Worm (Caenorhabditis elegans) whole organism, L4 larva: ENCODE measurements around the gene aagr-2.

ENCODE experiments used
- F37D6.2 ChIP-seq: sonication (generic microtip); optimal IDR thresholded peaks from 2 replicates; lab custom pipeline; 2016; ENCODE audit warnings: mild to moderate bottlenecking, missing genetic modification characterization, missing compliant biosample characterization
- R02D3.7 ChIP-seq: fragments of 150-350 bp; sonication (generic microtip); optimal IDR thresholded peaks from 3 replicates; lab custom pipeline; 2014; ENCODE audit warnings: missing biosample characterization, missing genetic modification characterization
- T20F7.1 ChIP-seq: fragments of 200-800 bp; sonication (Bioruptor generic); optimal IDR thresholded peaks from 2 replicates; lab custom pipeline; 2018; ENCODE audit warnings: mild to moderate bottlenecking, missing genetic modification characterization, missing compliant biosample characterization
- T26A8.4 ChIP-seq: fragments of 200-800 bp; sonication (Bioruptor generic); IDR thresholded peaks from 2 replicates; pipeline ENCODE4 v1.3.6; 2022; ENCODE audit warnings: missing genetic modification characterization, missing compliant biosample characterization
- Y105C5A.15 ChIP-seq: fragments of 200-800 bp; sonication (Bioruptor generic); IDR thresholded peaks from 2 replicates; pipeline ENCODE4 v1.3.6; 2022; ENCODE audit warnings: missing genetic modification characterization, missing compliant biosample characterization
- ZK337.2 ChIP-seq: fragments of 200-800 bp; sonication (Bioruptor generic); IDR thresholded peaks from 2 replicates; pipeline ENCODE4 v1.3.6; 2022; ENCODE audit warnings: missing genetic modification reagents, missing genetic modification characterization, missing compliant biosample characterization
- aly-2 ChIP-seq: sonication (generic microtip); optimal IDR thresholded peaks from 2 replicates; lab custom pipeline; 2018; ENCODE audit warnings: missing biosample characterization, missing genetic modification characterization
- attf-4 ChIP-seq: sonication (generic microtip); optimal IDR thresholded peaks from 3 replicates; lab custom pipeline; 2017; ENCODE audit warnings: missing biosample characterization, missing genetic modification characterization
- ceh-20 ChIP-seq: fragments of 200-800 bp; sonication (Bioruptor generic); IDR thresholded peaks from 2 replicates; pipeline ENCODE4 v1.3.6; 2022; ENCODE audit warnings: missing genetic modification reagents, missing genetic modification characterization, missing compliant biosample characterization
- ceh-28 ChIP-seq: fragments of 150-350 bp; optimal IDR thresholded peaks from 2 replicates; lab custom pipeline; 2014; ENCODE audit warnings: missing biosample characterization, missing genetic modification reagents, missing genetic modification characterization
- ceh-44 ChIP-seq: fragments of 200-800 bp; sonication (Bioruptor generic); IDR thresholded peaks from 2 replicates; pipeline ENCODE4 v1.3.6; 2022; ENCODE audit warnings: missing genetic modification reagents, missing genetic modification characterization, missing compliant biosample characterization
- cey-2 ChIP-seq: sonication (generic microtip); optimal IDR thresholded peaks from 3 replicates; lab custom pipeline; 2017; ENCODE audit warnings: missing genetic modification characterization, mild to moderate bottlenecking, missing compliant biosample characterization, antibody characterized with exemption, borderline replicate concordance; ENCODE audit not compliant: insufficient read depth
- daf-12 ChIP-seq: fragments of 150-350 bp; optimal IDR thresholded peaks from 2 replicates; lab custom pipeline; 2014; ENCODE audit warnings: missing biosample characterization, missing genetic modification reagents, missing genetic modification characterization
- daf-19 ChIP-seq: fragments of 200-800 bp; sonication (Bioruptor generic); conservative IDR thresholded peaks from 2 replicates; pipeline ENCODE4 v1.3.6; 2022; ENCODE audit warnings: missing genetic modification characterization, missing compliant biosample characterization
- dmd-9 ChIP-seq: fragments of 200-800 bp; sonication (Bioruptor generic); IDR thresholded peaks from 2 replicates; pipeline ENCODE4 v1.3.6; 2022; ENCODE audit warnings: missing genetic modification reagents, missing genetic modification characterization, missing compliant biosample characterization
- dpl-1 ChIP-seq: fragments of 150-350 bp; optimal IDR thresholded peaks from 2 replicates; lab custom pipeline; 2014; ENCODE audit warnings: missing biosample characterization, missing genetic modification reagents, missing genetic modification characterization
- dve-1 ChIP-seq: sonication (generic microtip); optimal IDR thresholded peaks from 2 replicates; lab custom pipeline; 2017; ENCODE audit warnings: antibody characterized with exemption, mild to moderate bottlenecking, missing genetic modification characterization, missing compliant biosample characterization; ENCODE audit not compliant: insufficient read depth
- egl-43 ChIP-seq: fragments of 200-800 bp; sonication (Bioruptor generic); IDR thresholded peaks from 2 replicates; pipeline ENCODE4 v1.3.6; 2022; ENCODE audit warnings: missing genetic modification reagents, missing genetic modification characterization, missing compliant biosample characterization
- fkh-10 ChIP-seq: fragments of 150-350 bp; optimal IDR thresholded peaks from 2 replicates; lab custom pipeline; 2014; ENCODE audit warnings: missing biosample characterization, missing genetic modification reagents, missing genetic modification characterization
- hlh-11 ChIP-seq: fragments of 200-800 bp; sonication (Bioruptor generic); optimal IDR thresholded peaks from 2 replicates; lab custom pipeline; 2018; ENCODE audit warnings: mild to moderate bottlenecking, missing genetic modification characterization, missing compliant biosample characterization
- hmg-1.1 ChIP-seq: fragments of 200-800 bp; sonication (Bioruptor generic); IDR thresholded peaks from 2 replicates; pipeline ENCODE4 v1.3.6; 2022; ENCODE audit warnings: missing genetic modification reagents, missing genetic modification characterization, missing compliant biosample characterization
- jun-1 ChIP-seq: fragments of 150-350 bp; optimal IDR thresholded peaks from 2 replicates; lab custom pipeline; 2014; ENCODE audit warnings: missing biosample characterization, missing genetic modification reagents, missing genetic modification characterization
- lin-38 ChIP-seq: fragments of 200-800 bp; sonication (Bioruptor generic); IDR thresholded peaks from 2 replicates; pipeline ENCODE4 v1.3.6; 2022; ENCODE audit warnings: missing genetic modification reagents, missing genetic modification characterization, missing compliant biosample characterization
- lin-39 ChIP-seq: fragments of 150-350 bp; optimal IDR thresholded peaks from 2 replicates; lab custom pipeline; 2014; ENCODE audit warnings: missing biosample characterization, missing genetic modification reagents, missing genetic modification characterization
- lir-3 ChIP-seq: sonication (generic microtip); optimal IDR thresholded peaks from 2 replicates; lab custom pipeline; 2016; ENCODE audit warnings: mild to moderate bottlenecking, missing genetic modification characterization, missing compliant biosample characterization
- madf-5 ChIP-seq, 2 experiments: fragments of 200-800 bp; sonication (Bioruptor generic); IDR thresholded peaks; 2 replicates each; pipeline ENCODE4 v1.3.6; 2022; ENCODE audit warnings: missing compliant biosample characterization in 2 of 2, missing genetic modification characterization in 2 of 2
- mep-1 ChIP-seq: fragments of 150-350 bp; sonication (generic microtip); optimal IDR thresholded peaks from 3 replicates; lab custom pipeline; 2014; ENCODE audit warnings: missing biosample characterization, missing genetic modification characterization
- nhr-111 ChIP-seq: fragments of 200-800 bp; sonication (Bioruptor generic); optimal IDR thresholded peaks from 2 replicates; lab custom pipeline; 2018; ENCODE audit warnings: mild to moderate bottlenecking, missing genetic modification characterization, missing compliant biosample characterization
- nhr-41 ChIP-seq: fragments of 200-800 bp; sonication (Bioruptor generic); IDR thresholded peaks from 2 replicates; pipeline ENCODE4 v1.3.6; 2022; ENCODE audit warnings: missing genetic modification reagents, missing genetic modification characterization, missing compliant biosample characterization
- nhr-42 ChIP-seq: fragments of 200-800 bp; sonication (Bioruptor generic); IDR thresholded peaks from 2 replicates; pipeline ENCODE4 v1.3.6; 2022; ENCODE audit warnings: missing genetic modification characterization, missing compliant biosample characterization
- nhr-48 ChIP-seq: sonication (generic microtip); optimal IDR thresholded peaks from 2 replicates; lab custom pipeline; 2016; ENCODE audit warnings: mild to moderate bottlenecking, missing genetic modification characterization, missing compliant biosample characterization
- nhr-6 ChIP-seq: fragments of 150-350 bp; optimal IDR thresholded peaks from 2 replicates; lab custom pipeline; 2014; ENCODE audit warnings: missing biosample characterization, missing genetic modification characterization
- php-3 ChIP-seq: fragments of 200-800 bp; sonication (Bioruptor generic); IDR thresholded peaks from 2 replicates; pipeline ENCODE4 v1.3.6; 2022; ENCODE audit warnings: missing genetic modification reagents, missing genetic modification characterization, missing compliant biosample characterization
- pqm-1 ChIP-seq: sonication (generic microtip); optimal IDR thresholded peaks from 2 replicates; lab custom pipeline; 2017; ENCODE audit warnings: missing biosample characterization, missing genetic modification characterization
- sdz-12 ChIP-seq: fragments of 200-800 bp; sonication (Bioruptor generic); optimal IDR thresholded peaks from 2 replicates; lab custom pipeline; 2018; ENCODE audit warnings: mild to moderate bottlenecking, missing genetic modification characterization, missing compliant biosample characterization
- spr-3 ChIP-seq: fragments of 200-800 bp; sonication (Bioruptor generic); optimal IDR thresholded peaks from 2 replicates; lab custom pipeline; 2018; ENCODE audit warnings: mild to moderate bottlenecking, missing genetic modification characterization, missing compliant biosample characterization
- unc-39 ChIP-seq: sonication (generic microtip); optimal IDR thresholded peaks from 2 replicates; lab custom pipeline; 2017; ENCODE audit warnings: missing biosample characterization, missing genetic modification characterization
- vab-7 ChIP-seq: fragments of 200-800 bp; sonication (Bioruptor generic); IDR thresholded peaks from 2 replicates; pipeline ENCODE4 v1.3.6; 2022; ENCODE audit warnings: missing genetic modification reagents, missing genetic modification characterization, missing compliant biosample characterization
- zag-1 ChIP-seq: fragments of 150-350 bp; optimal IDR thresholded peaks from 2 replicates; lab custom pipeline; 2014; ENCODE audit warnings: missing biosample characterization, missing genetic modification characterization
- zfp-2 ChIP-seq: sonication (generic microtip); optimal IDR thresholded peaks from 2 replicates; lab custom pipeline; 2016; ENCODE audit warnings: mild to moderate bottlenecking, missing genetic modification characterization, missing compliant biosample characterization
- ztf-11 ChIP-seq: fragments of 150-350 bp; optimal IDR thresholded peaks from 2 replicates; lab custom pipeline; 2014; ENCODE audit warnings: missing biosample characterization, missing genetic modification characterization

Gene aagr-2

DNA sequence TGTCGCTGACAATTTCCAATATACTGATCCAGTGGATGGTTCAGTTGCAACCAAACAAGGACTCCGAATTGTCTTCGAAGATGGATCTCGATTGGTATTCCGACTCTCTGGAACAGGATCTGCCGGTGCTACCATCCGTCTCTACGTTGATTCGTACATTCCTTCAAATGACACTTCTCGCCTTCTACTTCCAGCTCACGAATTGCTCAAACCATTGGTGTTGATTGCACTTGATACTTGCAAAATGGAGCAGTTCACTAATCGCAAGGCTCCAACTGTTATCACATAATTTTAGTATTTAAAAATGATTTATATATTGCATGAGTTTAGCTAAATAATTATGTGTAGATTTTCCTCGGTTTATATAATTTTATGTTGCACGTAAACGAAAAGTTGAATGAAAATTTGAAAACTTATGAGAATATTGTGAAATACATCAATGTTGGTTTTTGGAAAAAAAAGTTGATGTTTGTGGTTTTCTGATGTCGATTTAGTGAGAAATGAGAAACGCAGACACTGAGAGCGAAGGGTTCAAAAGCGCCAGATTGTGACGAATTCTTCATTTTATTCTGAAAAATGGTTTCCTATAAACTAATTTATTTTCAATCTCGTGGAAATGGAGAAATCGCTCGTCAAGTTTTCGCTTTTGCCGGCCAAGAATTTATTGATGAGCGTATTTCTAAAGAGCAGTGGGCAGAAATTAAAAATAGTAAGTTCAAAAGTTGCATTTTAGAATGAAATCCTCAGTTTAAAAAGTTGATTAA, 33.9 kb downstream of the aagr-2 start, which contains the start of gene gst-9 (continued):
- TF ChIP-seq F37D6.2 (tag; lab: Kevin White, UChicago) (no peak), nhr-41 (no peak), jun-1 (tag; lab: Kevin White, UChicago) (no peak), zfp-2 (no peak), ZK337.2 (no peak), lin-38 (GFP tag; lab: Robert Waterston, UW) (peak; percentile 48), unc-39 (tag; lab: Kevin White, UChicago) (no peak), dmd-9 (no peak), fkh-10 (no peak), madf-5 (GFP tag; IDR thresholded peaks at IDR 0.05; lab: Robert Waterston, UW) (no peak), ztf-11 (tag; lab: Kevin White, UChicago) (no peak), spr-3 (GFP tag; lab: Kevin White, UChicago) (peak; percentile 25), dpl-1 (no peak), pqm-1 (tag; lab: Kevin White, UChicago) (no peak), daf-12 (tag; lab: Kevin White, UChicago) (no peak), egl-43 (0 out of 2 replicates have a peak, but pooled peaks have one; percentile 59), T26A8.4 (GFP tag; lab: Robert Waterston, UW) (peak; percentile 48; the same call in 1 of the 2 replicates), ceh-44 (GFP tag; lab: Robert Waterston, UW) (no peak), nhr-42 (GFP tag; lab: Robert Waterston, UW) (0 out of 2 replicates have a peak, but pooled peaks have one; percentile 64), Y105C5A.15 (GFP tag; lab: Robert Waterston, UW) (no peak), php-3 (GFP tag; lab: Robert Waterston, UW) (0 out of 2 replicates have a peak, but pooled peaks have one; percentile 45), T20F7.1 (GFP tag; lab: Kevin White, UChicago) (peak; percentile 13), daf-19 (GFP tag; lab: Robert Waterston, UW) (no peak), vab-7 (no peak), ceh-20 (GFP tag; lab: Robert Waterston, UW) (no peak), nhr-6 (tag; lab: Kevin White, UChicago) (no peak), cey-2 (no peak), nhr-48 (tag; lab: Kevin White, UChicago) (no peak), aly-2 (tag; lab: Kevin White, UChicago) (no peak), hlh-11 (tag; lab: Kevin White, UChicago) (peak; percentile 42), R02D3.7 (tag; lab: Kevin White, UChicago) (no peak), ceh-28 (tag; lab: Kevin White, UChicago) (no peak), lir-3 (no peak), mep-1 (tag; lab: Kevin White, UChicago) (peak; percentile 56), attf-4 (tag; lab: Kevin White, UChicago) (no peak), dve-1 (peak; percentile 86), hmg-1.1 (GFP tag; lab: Robert Waterston, UW) (no peak), lin-39 (tag; lab: Kevin White, UChicago) (no peak), nhr-111 (GFP tag; lab: Kevin White, UChicago) (no peak), sdz-12 (GFP tag; lab: Kevin White, UChicago) (no peak), zag-1 (tag; lab: Kevin White, UChicago) (no peak)
